Fruit fly (Drosophila melanogaster): ENCODE measurements around the gene CG4678.
A peak's percentile ranks its signal among the peaks of the same experiment; 100 is the strongest.

The CG4678 gene

dm6 chrX:16749324-16749723 is 53.4 kb downstream of the CG4678 start:
- TF ChIP-seq Fer2 (tag; optimal IDR thresholded peaks at IDR 0.05) (no peak), CG7372 (GFP tag; IDR thresholded peaks at IDR 0.05) (no peak), kay (GFP tag; optimal IDR thresholded peaks at IDR 0.05) (no peak), jing (GFP tag; optimal IDR thresholded peaks at IDR 0.05) (no peak), mirr (GFP tag; optimal IDR thresholded peaks at IDR 0.05) (peak; percentile 20), CG34376 (GFP tag; optimal IDR thresholded peaks at IDR 0.05) (peak; percentile 64), trh (GFP tag; optimal IDR thresholded peaks at IDR 0.05) (no peak), lab (GFP tag; optimal IDR thresholded peaks at IDR 0.05) (peak; percentile 3), hth (optimal IDR thresholded peaks at IDR 0.05) (no peak), zf30C (GFP tag; optimal IDR thresholded peaks at IDR 0.05) (no peak), pan (optimal IDR thresholded peaks at IDR 0.05) (no peak), pan (GFP tag; optimal IDR thresholded peaks at IDR 0.05 in 1 of 2, IDR thresholded peaks at IDR 0.05 in 1 of 2) (no peak), Fer3 (tag; optimal IDR thresholded peaks at IDR 0.05) (no peak), CG31365 (tag; optimal IDR thresholded peaks at IDR 0.05) (no peak), stwl (tag; optimal IDR thresholded peaks at IDR 0.05) (no peak), CG1529 (GFP tag; optimal IDR thresholded peaks at IDR 0.05) (no peak), CG4617 (GFP tag; optimal IDR thresholded peaks at IDR 0.05; ENCODE audit: borderline replicate concordance) (no peak), Atf-2 (GFP tag; optimal IDR thresholded peaks at IDR 0.05) (no peak), CG9876 (GFP tag; optimal IDR thresholded peaks at IDR 0.05) (no peak), CG18764 (GFP tag; optimal IDR thresholded peaks at IDR 0.05) (no peak), CG2199 (GFP tag; IDR thresholded peaks at IDR 0.05) (0 out of 3 replicates have a peak, but pooled peaks have one; percentile 17), CG17385 (GFP tag; optimal IDR thresholded peaks at IDR 0.05) (no peak), CG12104 (GFP tag; optimal IDR thresholded peaks at IDR 0.05) (no peak), sima (GFP tag; optimal IDR thresholded peaks at IDR 0.05) (no peak), crol (GFP tag; IDR thresholded peaks at IDR 0.05) (peak; percentile 51), phol (tag; optimal IDR thresholded peaks at IDR 0.05) (no peak), az2 (GFP tag; optimal IDR thresholded peaks at IDR 0.05) (no peak), Abd-B (GFP tag; optimal IDR thresholded peaks at IDR 0.05) (no peak), NfI (GFP tag; optimal IDR thresholded peaks at IDR 0.05) (no peak), CG14710 (tag; optimal IDR thresholded peaks at IDR 0.05) (no peak), CG8478 (optimal IDR thresholded peaks at IDR 0.05) (no peak), CG8290 (GFP tag; optimal IDR thresholded peaks at IDR 0.05) (no peak), CG8290 (tag; optimal IDR thresholded peaks at IDR 0.05) (peak in 1 of 2 experiments; percentile 4), CG7271 (tag; optimal IDR thresholded peaks at IDR 0.05) (no peak), CG11456 (GFP tag; IDR thresholded peaks at IDR 0.05) (no peak), CG12236 (GFP tag; optimal IDR thresholded peaks at IDR 0.05) (no peak), Atf6 (GFP tag; IDR thresholded peaks at IDR 0.05) (no peak), Nf-YC (tag; optimal IDR thresholded peaks at IDR 0.05) (peak; percentile 46), klu (GFP tag; IDR thresholded peaks at IDR 0.05) (no peak), CG12071 (GFP tag; optimal IDR thresholded peaks at IDR 0.05) (no peak), CG14050 (GFP tag; IDR thresholded peaks at IDR 0.05) (no peak), lilli (GFP tag; optimal IDR thresholded peaks at IDR 0.05) (no peak), CG10565 (GFP tag; optimal IDR thresholded peaks at IDR 0.05) (no peak), CG2889 (GFP tag; IDR thresholded peaks at IDR 0.05) (no peak), exex (tag; optimal IDR thresholded peaks at IDR 0.05) (peak; percentile 80), Hsf (GFP tag; optimal IDR thresholded peaks at IDR 0.05) (no peak), sug (tag; optimal IDR thresholded peaks at IDR 0.05) (peak; percentile 68), CG8924 (tag; optimal IDR thresholded peaks at IDR 0.05) (no peak), PHDP (tag; optimal IDR thresholded peaks at IDR 0.05) (no peak), gcm2 (GFP tag; optimal IDR thresholded peaks at IDR 0.05) (no peak), Asciz (GFP tag; optimal IDR thresholded peaks at IDR 0.05) (no peak), CG17912 (GFP tag; optimal IDR thresholded peaks at IDR 0.05) (no peak), pros (GFP tag; optimal IDR thresholded peaks at IDR 0.05) (no peak)
